Worm (Caenorhabditis elegans): Measurements from ENCODE around the gene R12C12.7.

- no peak for TF ChIP-seq elt-3 (tag; optimal IDR thresholded peaks at IDR 0.05)
- no peak for TF ChIP-seq nhr-2 (tag; optimal IDR thresholded peaks at IDR 0.05)
- TF ChIP-seq ces-1 (GFP tag; optimal IDR thresholded peaks at IDR 0.05) = no peak
- TF ChIP-seq nhr-28 (tag; optimal IDR thresholded peaks at IDR 0.05) = no peak
- TF ChIP-seq lin-13 (tag; optimal IDR thresholded peaks at IDR 0.05) = no peak
Observed at ce11 chrII:6055927-6056326, at the start of gene R12C12.7.
